Worm (Caenorhabditis elegans) whole organism, young adult: ENCODE results near the gene nhr-111.

ENCODE experiments used
- B0035.1 ChIP-seq: sonication (generic microtip); optimal IDR thresholded peaks from 2 replicates; lab custom pipeline; 2016; ENCODE audit warnings: missing genetic modification characterization, mild to moderate bottlenecking, missing compliant biosample characterization, missing genotype, missing genetic modification reagents
- F22D6.2 ChIP-seq: sonication (generic microtip); optimal IDR thresholded peaks from 2 replicates; lab custom pipeline; 2016; ENCODE audit warnings: mild to moderate bottlenecking, missing genetic modification characterization, missing compliant biosample characterization
- F37B4.10 ChIP-seq: fragments of 200-800 bp; sonication (Bioruptor generic); IDR thresholded peaks from 2 replicates; pipeline ENCODE4 v1.3.6; 2022; ENCODE audit warnings: missing genetic modification characterization, missing compliant biosample characterization
- F39B2.1 ChIP-seq: fragments of 200-800 bp; sonication (Bioruptor generic); IDR thresholded peaks from 2 replicates; pipeline ENCODE4 v1.3.6; 2022; ENCODE audit warnings: missing genetic modification reagents, missing genetic modification characterization, missing compliant biosample characterization
- F57A8.1 ChIP-seq: fragments of 200-800 bp; sonication (Bioruptor generic); optimal IDR thresholded peaks from 2 replicates; lab custom pipeline; 2018; ENCODE audit warnings: mild to moderate bottlenecking, missing genetic modification characterization, moderate library complexity, missing compliant biosample characterization
- T26A5.8 ChIP-seq: sonication (generic microtip); optimal IDR thresholded peaks from 2 replicates; lab custom pipeline; 2016; ENCODE audit warnings: missing genetic modification characterization, missing compliant biosample characterization
- Y53G8AR.9 ChIP-seq: fragments of 200-800 bp; sonication (Bioruptor generic); conservative IDR thresholded peaks from 2 replicates; pipeline ENCODE4 v1.3.6; 2022; ENCODE audit warnings: missing genetic modification reagents, missing genetic modification characterization, missing compliant biosample characterization
- aptf-2 ChIP-seq: fragments of 200-800 bp; sonication (Bioruptor generic); conservative IDR thresholded peaks from 2 replicates; pipeline ENCODE4 v1.3.6; 2022; ENCODE audit warnings: missing genetic modification reagents, missing genetic modification characterization, missing compliant biosample characterization
- bed-2 ChIP-seq: fragments of 200-800 bp; sonication (Bioruptor generic); IDR thresholded peaks from 2 replicates; pipeline ENCODE4 v1.3.6; 2022; ENCODE audit warnings: missing genetic modification reagents, missing genetic modification characterization, missing compliant biosample characterization
- cebp-1 ChIP-seq, 2 experiments: fragments of 200-800 bp in 1 of 2; sonication (Bioruptor generic) in 1 of 2; sonication (generic microtip) in 1 of 2; IDR thresholded peaks in 1 of 2; optimal IDR thresholded peaks in 1 of 2; 2 replicates each; pipeline versions ENCODE4 v1.3.6 to Lab custom; 2017 to 2022; ENCODE audit warnings: missing compliant biosample characterization in 2 of 2, missing genetic modification characterization in 2 of 2, mild to moderate bottlenecking in 1 of 2, missing genetic modification reagents in 1 of 2, moderate library complexity in 1 of 2
- cebp-2 ChIP-seq: fragments of 200-800 bp; sonication (Bioruptor generic); IDR thresholded peaks from 2 replicates; pipeline ENCODE4 v1.3.6; 2022; ENCODE audit warnings: missing genetic modification characterization, missing compliant biosample characterization
- ceh-40 ChIP-seq: fragments of 200-800 bp; sonication (Bioruptor generic); IDR thresholded peaks from 2 replicates; pipeline ENCODE4 v1.3.6; 2022; ENCODE audit warnings: missing genetic modification characterization, missing compliant biosample characterization
- ceh-58 ChIP-seq: fragments of 200-800 bp; sonication (Bioruptor generic); IDR thresholded peaks from 2 replicates; pipeline ENCODE4 v1.3.6; 2022; ENCODE audit warnings: missing genetic modification characterization, missing compliant biosample characterization
- efl-1 ChIP-seq: fragments of 150-350 bp; optimal IDR thresholded peaks from 2 replicates; lab custom pipeline; 2014; ENCODE audit warnings: missing biosample characterization, missing genetic modification reagents, missing genetic modification characterization
- ets-4 ChIP-seq: fragments of 200-800 bp; sonication (Bioruptor generic); optimal IDR thresholded peaks from 2 replicates; lab custom pipeline; 2018; ENCODE audit warnings: mild to moderate bottlenecking, missing genetic modification characterization, missing compliant biosample characterization
- hmg-1.2 ChIP-seq: fragments of 200-800 bp; sonication (Bioruptor generic); IDR thresholded peaks from 2 replicates; pipeline ENCODE4 v1.3.6; 2022; ENCODE audit warnings: missing genetic modification reagents, missing genetic modification characterization, missing compliant biosample characterization
- lin-54 ChIP-seq: fragments of 200-800 bp; sonication (Bioruptor generic); optimal IDR thresholded peaks from 2 replicates; lab custom pipeline; 2018; ENCODE audit warnings: mild to moderate bottlenecking, missing genetic modification characterization, missing compliant biosample characterization
- madf-8 ChIP-seq: fragments of 200-800 bp; sonication (Bioruptor generic); conservative IDR thresholded peaks from 2 replicates; pipeline ENCODE4 v1.3.6; 2022; ENCODE audit warnings: missing genetic modification reagents, missing genetic modification characterization, missing compliant biosample characterization
- mes-4 ChIP-seq: sonication (generic microtip); optimal IDR thresholded peaks from 2 replicates; lab custom pipeline; 2016; ENCODE audit warnings: missing genotype, missing genetic modification characterization, missing compliant biosample characterization
- nfyb-1 ChIP-seq: fragments of 200-800 bp; sonication (Bioruptor generic); IDR thresholded peaks from 2 replicates; pipeline ENCODE4 v1.3.6; 2022; ENCODE audit warnings: missing genetic modification reagents, missing genetic modification characterization, missing compliant biosample characterization
- nhr-80 ChIP-seq: sonication (generic microtip); optimal IDR thresholded peaks from 2 replicates; lab custom pipeline; 2016; ENCODE audit warnings: missing genetic modification characterization, missing compliant biosample characterization
- pbrm-1 ChIP-seq: fragments of 200-800 bp; sonication (Bioruptor generic); IDR thresholded peaks from 2 replicates; pipeline ENCODE4 v1.3.6; 2022; ENCODE audit warnings: missing genetic modification reagents, missing genetic modification characterization, missing compliant biosample characterization
- rcor-1 ChIP-seq: fragments of 200-800 bp; sonication (Bioruptor generic); IDR thresholded peaks from 2 replicates; pipeline ENCODE4 v1.3.6; 2022; ENCODE audit warnings: missing genetic modification reagents, missing genetic modification characterization, missing compliant biosample characterization
- repo-1 ChIP-seq: sonication (generic microtip); optimal IDR thresholded peaks from 2 replicates; lab custom pipeline; 2017; ENCODE audit warnings: mild to moderate bottlenecking, missing genetic modification characterization, missing compliant biosample characterization
- rpc-1 ChIP-seq, 2 experiments: fragments of 150-350 bp in 1 of 2; sonication (generic microtip) in 1 of 2; optimal IDR thresholded peaks; 2 replicates each; lab custom pipeline; 2014 to 2018; ENCODE audit warnings: missing biosample characterization in 1 of 2, missing genetic modification characterization in 1 of 2, missing genetic modification reagents in 1 of 2, missing genotype in 1 of 2
- tbp1 ChIP-seq: fragments of 200-800 bp; sonication (Bioruptor generic); optimal IDR thresholded peaks from 2 replicates; lab custom pipeline; 2018; ENCODE audit warnings: mild to moderate bottlenecking, missing genetic modification characterization, missing compliant biosample characterization
- tlf-1 ChIP-seq: fragments of 200-800 bp; sonication (Bioruptor generic); optimal IDR thresholded peaks from 2 replicates; lab custom pipeline; 2018; ENCODE audit warnings: mild to moderate bottlenecking, missing genetic modification characterization, missing compliant biosample characterization
- unc-62 ChIP-seq: fragments of 150-350 bp; optimal IDR thresholded peaks from 2 replicates; lab custom pipeline; 2014; ENCODE audit warnings: missing biosample characterization, missing genetic modification reagents, missing genetic modification characterization
- zfh-2 ChIP-seq: fragments of 200-800 bp; sonication (Bioruptor generic); conservative IDR thresholded peaks from 2 replicates; pipeline ENCODE4 v1.3.6; 2022; ENCODE audit warnings: missing genetic modification reagents, missing genetic modification characterization, missing compliant biosample characterization
- zim-3 ChIP-seq: sonication (generic microtip); optimal IDR thresholded peaks from 2 replicates; lab custom pipeline; 2017; ENCODE audit warnings: mild to moderate bottlenecking, missing genetic modification characterization, moderate library complexity, missing compliant biosample characterization
- ztf-18 ChIP-seq: sonication (generic microtip); optimal IDR thresholded peaks from 2 replicates; lab custom pipeline; 2016; ENCODE audit warnings: missing genotype, mild to moderate bottlenecking, missing genetic modification characterization, missing compliant biosample characterization
- ztf-22 ChIP-seq: fragments of 200-800 bp; sonication (Bioruptor generic); optimal IDR thresholded peaks from 2 replicates; lab custom pipeline; 2018; ENCODE audit warnings: mild to moderate bottlenecking, missing genetic modification characterization, moderate library complexity, missing compliant biosample characterization
- ztf-28 ChIP-seq: fragments of 200-800 bp; sonication (Bioruptor generic); IDR thresholded peaks from 2 replicates; pipeline ENCODE4 v1.3.6; 2022; ENCODE audit warnings: missing genetic modification reagents, missing genetic modification characterization, missing compliant biosample characterization

The nhr-111 gene

ce11 chrV:16137043-16137442 is 12.4 kb upstream of the nhr-111 start, which contains the start of gene F44G3.7:
Gene F44G3.7 (minus strand): TSS chrV:16137143.
- TF ChIP-seq zim-3 (tag; lab: Kevin White, UChicago) (no peak), ceh-58 (no peak), bed-2 (no peak), rcor-1 (no peak), ztf-18 (tag; lab: Kevin White, UChicago) (no peak), efl-1 (GFP tag; lab: Kevin White, UChicago) (no peak), nfyb-1 (GFP tag; lab: Robert Waterston, UW) (no peak), Y53G8AR.9 (GFP tag; lab: Robert Waterston, UW) (no peak), mes-4 (tag; lab: Kevin White, UChicago) (no peak), F37B4.10 (no peak), rpc-1 (optimal IDR thresholded peaks at IDR 0.05; lab: Kevin White, UChicago) (no peak), rpc-1 (tag; optimal IDR thresholded peaks at IDR 0.05; lab: Kevin White, UChicago) (no peak), hmg-1.2 (GFP tag; lab: Robert Waterston, UW) (no peak), aptf-2 (GFP tag; lab: Robert Waterston, UW) (no peak), B0035.1 (tag; lab: Kevin White, UChicago) (no peak), zfh-2 (GFP tag; lab: Robert Waterston, UW) (no peak)

DNA sequence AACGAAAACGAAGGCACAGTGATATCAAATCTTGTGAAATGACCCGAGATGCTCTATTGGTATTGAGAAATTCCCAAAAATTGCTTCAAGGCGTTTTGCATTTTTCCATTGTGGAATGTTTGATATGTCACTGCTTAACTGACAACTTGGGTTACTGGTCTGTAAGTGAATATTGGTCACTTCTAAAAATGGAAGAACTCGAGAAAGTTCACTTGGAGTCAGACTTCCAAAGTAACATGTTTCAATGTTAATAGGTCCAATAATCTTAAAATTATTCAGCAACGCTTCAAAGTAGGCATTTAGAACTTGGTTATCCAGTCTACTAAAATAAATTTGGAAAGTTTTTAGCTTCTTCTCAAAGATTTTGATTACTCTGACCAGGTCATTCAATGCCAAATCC is 8.1 kb upstream of the nhr-111 start, which contains the start of gene fbxa-144:
TSS of gene fbxa-144 (minus strand) at position 101 of the 400 bp plus-strand sequence.
- TF ChIP-seq F39B2.1 (GFP tag; lab: Robert Waterston, UW) (no peak), repo-1 (tag; lab: Kevin White, UChicago) (no peak), tlf-1 (GFP tag; lab: Kevin White, UChicago) (no peak)

ce11 chrV:16132215-16132614 is 7.6 kb upstream of the nhr-111 start:
- TF ChIP-seq T26A5.8 (tag; lab: Kevin White, UChicago): no peak
- TF ChIP-seq cebp-1 (GFP tag; IDR thresholded peaks at IDR 0.05; lab: Robert Waterston, UW): peak; percentile 76; the same call in 1 of the 2 replicates
- TF ChIP-seq cebp-1 (tag; optimal IDR thresholded peaks at IDR 0.05; lab: Kevin White, UChicago): peak; percentile 95

DNA sequence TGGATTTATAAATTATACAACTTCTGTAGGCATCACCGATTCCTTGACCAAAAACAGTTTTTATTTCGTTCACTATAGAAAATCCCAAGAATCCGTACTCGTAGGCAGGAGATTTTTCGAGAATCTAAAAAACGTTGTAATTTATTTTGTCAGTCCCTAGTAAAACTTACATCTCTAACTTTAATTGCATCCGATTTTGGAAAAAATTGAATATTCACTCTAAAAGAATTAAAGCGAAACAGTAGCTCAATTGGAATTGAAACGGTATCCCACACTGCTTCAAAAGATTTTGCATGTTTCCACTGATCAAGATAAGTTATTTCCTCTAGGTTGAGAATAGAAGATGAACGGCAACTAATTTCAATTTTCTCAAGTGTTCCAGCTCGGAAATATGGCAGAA is 6.6 kb upstream of the nhr-111 start, which contains the start of gene fbxa-142:
TSS of gene fbxa-142 (minus strand) at position 101 of the 400 bp plus-strand sequence.
- no peak for TF ChIP-seq ztf-28
- TF ChIP-seq ets-4 (GFP tag; lab: Kevin White, UChicago): no peak
- TF ChIP-seq F22D6.2 (tag; lab: Kevin White, UChicago): no peak

DNA sequence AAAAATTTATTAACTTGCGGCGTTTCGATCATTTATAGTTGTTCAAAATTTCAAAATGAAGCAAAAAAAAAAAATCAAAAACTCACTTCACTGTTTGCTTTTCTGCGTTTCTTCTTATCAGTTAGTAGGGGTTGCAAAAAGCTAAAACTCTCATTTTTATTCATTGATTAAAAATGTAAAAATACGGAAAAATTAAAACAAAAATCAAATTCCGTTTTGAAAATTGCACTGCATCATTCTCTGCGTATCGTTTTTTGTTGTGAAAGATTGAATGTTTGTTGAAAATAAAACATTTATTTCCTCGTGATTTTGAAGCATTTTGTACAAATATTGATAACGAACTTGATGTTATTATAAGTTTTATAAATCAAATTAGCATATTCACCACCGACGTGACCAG is 4.5 kb upstream of the nhr-111 start:
- TF ChIP-seq tbp1 (GFP tag; lab: Kevin White, UChicago) (no peak), nhr-80 (tag; lab: Kevin White, UChicago) (peak; percentile 31), cebp-1 (GFP tag; IDR thresholded peaks at IDR 0.05; lab: Robert Waterston, UW) (no peak), cebp-1 (tag; optimal IDR thresholded peaks at IDR 0.05; lab: Kevin White, UChicago) (peak; percentile 29)
- TF ChIP-seq, all 124 proteins: peak for 2

DNA sequence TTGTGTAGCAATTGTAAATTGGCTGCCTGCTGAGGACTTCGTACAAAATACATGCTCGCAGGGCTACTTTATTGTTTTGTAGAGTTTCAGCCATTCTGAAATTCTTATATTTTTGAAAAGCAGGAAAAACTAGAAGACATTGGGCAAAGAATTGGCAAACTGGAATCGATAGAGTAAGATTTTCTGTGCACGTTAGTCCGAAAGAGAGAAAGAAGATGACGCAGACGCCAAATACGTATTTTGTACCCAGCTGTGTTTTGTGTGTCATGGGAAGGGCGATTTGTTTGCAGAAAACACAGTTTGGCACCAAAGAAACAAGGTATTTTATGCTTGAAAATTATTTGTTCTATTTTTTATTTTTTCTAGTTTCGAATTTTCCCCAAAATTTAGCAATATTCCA is 2.8 kb upstream of the nhr-111 start, which contains the start of gene fbxa-143:
TSS of gene fbxa-143 (minus strand) at position 101 of the 400 bp plus-strand sequence.
- TF ChIP-seq madf-8 (GFP tag; lab: Robert Waterston, UW): no peak
- TF ChIP-seq unc-62 (GFP tag; lab: Kevin White, UChicago): no peak
- TF ChIP-seq ztf-22 (GFP tag; lab: Kevin White, UChicago): no peak
- TF ChIP-seq nfyb-1 (GFP tag; lab: Robert Waterston, UW): no peak
- TF ChIP-seq nhr-80 (tag; lab: Kevin White, UChicago): no peak
- no peak for TF ChIP-seq cebp-2
- no peak for TF ChIP-seq pbrm-1 (GFP tag; lab: Robert Waterston, UW)
- no peak for TF ChIP-seq lin-54 (GFP tag; lab: Kevin White, UChicago)
- TF ChIP-seq F57A8.1 (GFP tag; lab: Kevin White, UChicago): no peak
- TF ChIP-seq ceh-40: no peak
